Fruit fly (Drosophila melanogaster) Kc167 (cell line): Measurements from ENCODE around the gene Atg14.

ENCODE experiments used
- Myc ChIP-seq: fragments of >200 bp; optimal IDR thresholded peaks from 2 replicates; lab custom pipeline; 2017; ENCODE audit warnings: missing external identifiers
- Sin3A ChIP-seq: fragments of >200 bp; optimal IDR thresholded peaks from 2 replicates; lab custom pipeline; 2018; ENCODE audit warnings: missing external identifiers
- h ChIP-seq: fragments of >200 bp; optimal IDR thresholded peaks from 3 replicates; lab custom pipeline; 2018; ENCODE audit warnings: missing external identifiers
- insv ChIP-seq: fragments of >200 bp; optimal IDR thresholded peaks from 3 replicates; lab custom pipeline; 2018; ENCODE audit warnings: missing external identifiers
- psq ChIP-seq: fragments of >200 bp; optimal IDR thresholded peaks from 2 replicates; lab custom pipeline; 2017; ENCODE audit warnings: missing external identifiers
- ttk ChIP-seq: sonication (Bioruptor generic); optimal IDR thresholded peaks from 2 replicates; lab custom pipeline; 2017; ENCODE audit warnings: missing external identifiers

DNA sequence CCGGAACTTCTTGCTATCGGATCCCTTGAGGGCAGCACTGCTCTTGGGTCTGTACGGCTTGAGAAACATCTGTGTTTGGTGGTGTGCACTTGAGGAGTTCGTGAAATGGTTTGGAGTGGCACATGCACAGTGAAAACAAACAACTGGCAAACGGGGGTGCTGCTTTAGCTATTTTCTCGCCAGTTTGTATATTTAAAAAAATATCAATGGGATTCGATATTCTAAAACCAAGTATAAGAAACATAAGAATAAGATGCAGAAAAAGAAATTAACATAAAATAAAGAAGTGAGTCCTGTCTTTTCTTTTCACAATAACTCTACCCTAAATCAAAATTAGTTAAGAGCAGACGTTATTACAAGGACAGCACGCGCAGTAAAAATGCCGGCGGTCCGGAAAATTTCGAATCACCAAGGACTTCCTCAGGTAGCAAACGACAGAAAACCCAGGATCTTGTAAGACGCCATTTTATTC, 35.5 kb downstream of the Atg14 start, which contains the start of gene eIF2D:
- TF ChIP-seq insv (lab: Kevin White, UChicago) (no peak), Sin3A (no peak), psq (lab: Kevin White, UChicago) (no peak), h (lab: Kevin White, UChicago) (no peak), Myc (lab: Kevin White, UChicago) (no peak), ttk (lab: Kevin White, UChicago) (no peak)
